Fruit fly (Drosophila melanogaster) whole organism, embryonic: ENCODE measurements around the gene Veneno.

Source experiments
- CG10543 ChIP-seq: fragments of 200-800 bp; sonication (Bioruptor generic); optimal IDR thresholded peaks from 3 replicates; lab custom pipeline; 2017; ENCODE audit warnings: missing biosample characterization, mild to moderate bottlenecking, missing genetic modification characterization, moderate library complexity
- CG12071 ChIP-seq: fragments of 200-800 bp; sonication (Bioruptor generic); optimal IDR thresholded peaks from 3 replicates; lab custom pipeline; 2018; ENCODE audit warnings: missing biosample characterization, mild to moderate bottlenecking, missing genetic modification characterization
- CG12391 ChIP-seq: fragments of 200-800 bp; sonication (Bioruptor generic); optimal IDR thresholded peaks from 3 replicates; lab custom pipeline; 2018; ENCODE audit warnings: missing biosample characterization, mild to moderate bottlenecking, missing genetic modification characterization, moderate library complexity
- CG14965 ChIP-seq: fragments of 200-800 bp; sonication (Bioruptor generic); optimal IDR thresholded peaks from 2 replicates; lab custom pipeline; 2016; ENCODE audit warnings: missing biosample characterization, missing genetic modification characterization, borderline replicate concordance
- CG1529 ChIP-seq: fragments of 200-800 bp; sonication (Bioruptor generic); optimal IDR thresholded peaks from 3 replicates; lab custom pipeline; 2018; ENCODE audit warnings: missing biosample characterization, missing genetic modification characterization
- CG17359 ChIP-seq: fragments of 200-800 bp; sonication (Bioruptor generic); optimal IDR thresholded peaks from 3 replicates; lab custom pipeline; 2018; ENCODE audit warnings: missing biosample characterization, mild to moderate bottlenecking, missing genetic modification characterization, moderate library complexity
- CG2199 ChIP-seq: fragments of 200-800 bp; sonication (Bioruptor generic); IDR thresholded peaks from 3 replicates; pipeline ENCODE4 v1.3.6; 2022; ENCODE audit warnings: missing biosample characterization, missing genetic modification characterization
- CG31388 ChIP-seq: fragments of 200-800 bp; sonication (Bioruptor generic); optimal IDR thresholded peaks from 2 replicates; lab custom pipeline; 2016; ENCODE audit warnings: missing biosample characterization, missing genetic modification characterization
- CG3847 ChIP-seq: fragments of 200-800 bp; sonication (Bioruptor generic); IDR thresholded peaks from 2 replicates; pipeline ENCODE4 v1.3.6; 2022; ENCODE audit warnings: missing biosample characterization, missing genetic modification characterization
- CG4360 ChIP-seq: fragments of 200-800 bp; sonication (Bioruptor generic); IDR thresholded peaks from 2 replicates; pipeline ENCODE4 v1.3.6; 2022; ENCODE audit warnings: missing biosample characterization, missing genetic modification characterization
- CG4424 ChIP-seq: fragments of 200-800 bp; sonication (Bioruptor generic); optimal IDR thresholded peaks from 3 replicates; lab custom pipeline; 2016; ENCODE audit warnings: missing biosample characterization, missing genetic modification characterization
- CG4820 ChIP-seq: fragments of 200-800 bp; sonication (Bioruptor generic); optimal IDR thresholded peaks from 3 replicates; lab custom pipeline; 2016; ENCODE audit warnings: missing biosample characterization, missing genetic modification characterization
- CG5180 ChIP-seq: fragments of 200-800 bp; sonication (Bioruptor generic); optimal IDR thresholded peaks from 3 replicates; lab custom pipeline; 2017; ENCODE audit warnings: missing biosample characterization, missing genetic modification characterization, mild to moderate bottlenecking, moderate library complexity, missing genetic modification reagents
- CG5953 ChIP-seq: fragments of 200-800 bp; sonication (Bioruptor generic); IDR thresholded peaks from 2 replicates; pipeline ENCODE4 v1.3.6; 2022; ENCODE audit warnings: missing biosample characterization, missing genetic modification characterization
- CG7372 ChIP-seq: fragments of 200-800 bp; sonication (Bioruptor generic); IDR thresholded peaks from 2 replicates; pipeline ENCODE4 v1.3.6; 2022; ENCODE audit warnings: missing biosample characterization, missing genetic modification characterization
- CG8359 ChIP-seq: fragments of 200-800 bp; sonication (Bioruptor generic); optimal IDR thresholded peaks from 2 replicates; lab custom pipeline; 2017; ENCODE audit warnings: missing biosample characterization, mild to moderate bottlenecking, missing genetic modification characterization, borderline replicate concordance
- CG9609 ChIP-seq: fragments of 200-800 bp; sonication (Bioruptor generic); optimal IDR thresholded peaks from 3 replicates; lab custom pipeline; 2016; ENCODE audit warnings: missing biosample characterization, missing genetic modification characterization
- CG9727 ChIP-seq: fragments of 200-800 bp; sonication (Bioruptor generic); optimal IDR thresholded peaks from 3 replicates; lab custom pipeline; 2017; ENCODE audit warnings: missing biosample characterization, mild to moderate bottlenecking, missing genetic modification characterization
- CG9817 ChIP-seq: fragments of 200-800 bp; sonication (Bioruptor generic); optimal IDR thresholded peaks from 2 replicates; lab custom pipeline; 2018; ENCODE audit warnings: missing biosample characterization, mild to moderate bottlenecking, missing genetic modification characterization, moderate library complexity
- CG9932 ChIP-seq: fragments of 200-800 bp; sonication (Bioruptor generic); IDR thresholded peaks from 2 replicates; pipeline ENCODE4 v1.3.6; 2022; ENCODE audit warnings: missing biosample characterization, missing genetic modification characterization
- Deaf1 ChIP-seq: fragments of 200-800 bp; optimal IDR thresholded peaks from 3 replicates; lab custom pipeline; 2019; ENCODE audit warnings: missing biosample characterization, mild to moderate bottlenecking, missing genetic modification characterization, moderate library complexity
- GATAe ChIP-seq: fragments of 200-800 bp; sonication (Bioruptor generic); conservative IDR thresholded peaks from 2 replicates; pipeline ENCODE4 v1.3.6; 2022; ENCODE audit warnings: missing biosample characterization, missing genetic modification characterization
- Gug ChIP-seq: fragments of 200-800 bp; sonication (Bioruptor generic); IDR thresholded peaks from 4 replicates; pipeline ENCODE4 v1.3.6; 2022; ENCODE audit warnings: missing biosample characterization, missing genetic modification characterization
- HLHmδ ChIP-seq: fragments of 200-800 bp; sonication (Bioruptor generic); optimal IDR thresholded peaks from 2 replicates; lab custom pipeline; 2018; ENCODE audit warnings: missing biosample characterization, mild to moderate bottlenecking, missing genetic modification characterization, moderate library complexity
- Hr3 ChIP-seq: fragments of 200-800 bp; sonication (Bioruptor generic); optimal IDR thresholded peaks from 3 replicates; lab custom pipeline; 2016; ENCODE audit warnings: missing biosample characterization, missing genetic modification characterization
- Lim3 ChIP-seq: fragments of 200-800 bp; sonication (Bioruptor generic); IDR thresholded peaks from 2 replicates; pipeline ENCODE4 v1.3.6; 2022; ENCODE audit warnings: missing biosample characterization, missing genetic modification characterization
- NFAT ChIP-seq: fragments of 200-800 bp; sonication (Bioruptor generic); IDR thresholded peaks from 2 replicates; pipeline ENCODE4 v1.3.6; 2022; ENCODE audit warnings: missing biosample characterization, missing genetic modification characterization
- Nf-YB ChIP-seq: fragments of 200-800 bp; sonication (Bioruptor generic); optimal IDR thresholded peaks from 3 replicates; lab custom pipeline; 2019; ENCODE audit warnings: missing biosample characterization, mild to moderate bottlenecking, missing genetic modification characterization, moderate library complexity
- Nf-YC ChIP-seq: fragments of 200-800 bp; optimal IDR thresholded peaks from 3 replicates; lab custom pipeline; 2019; ENCODE audit warnings: missing biosample characterization, mild to moderate bottlenecking, missing genetic modification characterization, moderate library complexity
- Rx ChIP-seq: fragments of 200-800 bp; sonication (Bioruptor generic); IDR thresholded peaks from 2 replicates; pipeline ENCODE4 v1.3.6; 2022; ENCODE audit warnings: missing biosample characterization, missing genetic modification characterization
- Sry-β ChIP-seq: fragments of 200-800 bp; sonication (Bioruptor generic); optimal IDR thresholded peaks from 2 replicates; lab custom pipeline; 2018; ENCODE audit warnings: missing biosample characterization, mild to moderate bottlenecking, missing genetic modification characterization, moderate library complexity
- ase ChIP-seq: fragments of 200-800 bp; sonication (Bioruptor generic); IDR thresholded peaks from 3 replicates; pipeline ENCODE4 v1.3.6; 2022; ENCODE audit warnings: missing biosample characterization, missing genetic modification characterization
- ato ChIP-seq: fragments of 200-800 bp; sonication (Bioruptor generic); IDR thresholded peaks from 2 replicates; pipeline ENCODE4 v1.3.6; 2022; ENCODE audit warnings: missing biosample characterization, missing genetic modification characterization; ENCODE audit not compliant: partially characterized antibody
- bab2 ChIP-seq: fragments of 200-800 bp; sonication (Bioruptor generic); optimal IDR thresholded peaks from 2 replicates; lab custom pipeline; 2016; ENCODE audit warnings: missing biosample characterization, missing genetic modification characterization
- bcd ChIP-seq: fragments of 200-800 bp; sonication (Bioruptor generic); optimal IDR thresholded peaks from 2 replicates; lab custom pipeline; 2017; ENCODE audit warnings: missing biosample characterization, mild to moderate bottlenecking, missing genetic modification characterization
- da ChIP-seq: fragments of 200-800 bp; sonication (Bioruptor generic); optimal IDR thresholded peaks from 2 replicates; lab custom pipeline; 2016; ENCODE audit warnings: missing biosample characterization, missing genetic modification characterization
- dan ChIP-seq: fragments of 200-800 bp; sonication (Bioruptor generic); IDR thresholded peaks from 2 replicates; pipeline ENCODE4 v1.3.6; 2022; ENCODE audit warnings: missing biosample characterization, missing genetic modification characterization
- dysf ChIP-seq: fragments of 200-800 bp; sonication (Bioruptor generic); IDR thresholded peaks from 3 replicates; pipeline ENCODE4 v1.3.6; 2022; ENCODE audit warnings: missing biosample characterization, missing genetic modification characterization
- ems ChIP-seq: fragments of 200-800 bp; sonication (Bioruptor generic); optimal IDR thresholded peaks from 3 replicates; lab custom pipeline; 2016; ENCODE audit warnings: missing biosample characterization, missing genetic modification characterization
- fd3F ChIP-seq: fragments of 200-800 bp; sonication (Bioruptor generic); optimal IDR thresholded peaks from 2 replicates; lab custom pipeline; 2018; ENCODE audit warnings: missing biosample characterization, mild to moderate bottlenecking, missing genetic modification characterization, moderate library complexity
- gce ChIP-seq: fragments of 200-800 bp; sonication (Bioruptor generic); IDR thresholded peaks from 3 replicates; pipeline ENCODE4 v1.3.6; 2022; ENCODE audit warnings: missing biosample characterization, missing genetic modification characterization
- h ChIP-seq: fragments of >200 bp; optimal IDR thresholded peaks from 2 replicates; lab custom pipeline; 2017
- nerfin-2 ChIP-seq: fragments of 200-800 bp; sonication (Bioruptor generic); IDR thresholded peaks from 2 replicates; pipeline ENCODE4 v1.3.6; 2022; ENCODE audit warnings: missing biosample characterization, missing genetic modification characterization; ENCODE audit not compliant: partially characterized antibody
- pfk ChIP-seq: fragments of 200-800 bp; sonication (Bioruptor generic); optimal IDR thresholded peaks from 2 replicates; lab custom pipeline; 2018; ENCODE audit warnings: missing biosample characterization, mild to moderate bottlenecking, missing genetic modification characterization, moderate library complexity
- prd ChIP-seq, 3 experiments: fragments of >200 bp in 2 of 3; fragments of 200-800 bp in 1 of 3; sonication (Bioruptor generic) in 1 of 3; optimal IDR thresholded peaks in 2 of 3; IDR thresholded peaks in 1 of 3; 2 replicates in 2 of 3; 3 replicates in 1 of 3; pipeline versions ENCODE4 v1.3.6 to Lab custom; 2017 to 2022; ENCODE audit warnings: missing biosample characterization in 1 of 3, missing genetic modification characterization in 1 of 3
- pros ChIP-seq: fragments of 200-800 bp; sonication (Bioruptor generic); optimal IDR thresholded peaks from 3 replicates; lab custom pipeline; 2019; ENCODE audit warnings: missing biosample characterization, mild to moderate bottlenecking, missing genetic modification characterization, moderate library complexity
- sisA ChIP-seq: fragments of 200-800 bp; sonication (Bioruptor generic); IDR thresholded peaks from 2 replicates; pipeline ENCODE4 v1.3.6; 2022; ENCODE audit warnings: missing biosample characterization, missing genetic modification characterization
- sob ChIP-seq: fragments of 200-800 bp; sonication (Bioruptor generic); IDR thresholded peaks from 2 replicates; pipeline ENCODE4 v1.3.6; 2022; ENCODE audit warnings: missing biosample characterization, missing genetic modification characterization
- stwl ChIP-seq: fragments of 200-800 bp; sonication (Bioruptor generic); optimal IDR thresholded peaks from 3 replicates; lab custom pipeline; 2018; ENCODE audit warnings: missing biosample characterization, mild to moderate bottlenecking, missing genetic modification characterization, moderate library complexity
- yki ChIP-seq: fragments of >200 bp; optimal IDR thresholded peaks from 3 replicates; lab custom pipeline; 2018
- zen2 ChIP-seq: fragments of 200-800 bp; sonication (Bioruptor generic); IDR thresholded peaks from 3 replicates; pipeline ENCODE4 v1.3.6; 2022; ENCODE audit warnings: missing biosample characterization, missing genetic modification characterization; ENCODE audit not compliant: partially characterized antibody

Gene Veneno

DNA sequence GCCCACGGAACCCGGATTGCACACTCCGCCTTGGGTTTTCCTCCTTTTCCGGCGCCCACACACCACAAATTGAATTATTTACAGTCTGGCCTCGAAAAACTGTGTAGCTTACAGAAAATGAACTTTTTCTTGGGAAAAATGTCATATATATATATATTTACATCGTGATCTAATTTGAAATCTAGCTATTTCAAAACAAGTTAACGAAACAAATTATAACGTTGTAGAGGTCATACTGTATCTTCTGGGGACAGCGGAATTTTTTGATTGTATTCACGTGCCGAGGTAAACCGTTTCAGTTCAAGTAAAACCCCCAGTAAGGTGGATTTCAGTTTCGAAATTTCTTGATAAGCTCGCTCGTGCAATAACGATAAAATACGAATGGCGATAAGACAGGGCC lies 7.9 kb downstream of the Veneno start (continued):
- peak; percentile 76 for TF ChIP-seq dysf (GFP tag; lab: Robert Waterston, UW)
- TF ChIP-seq sob = peak; percentile 62
- TF ChIP-seq stwl = no peak
- TF ChIP-seq CG5953 (GFP tag; lab: Robert Waterston, UW) = peak; percentile 66
- TF ChIP-seq CG9817 = peak; percentile 66
- TF ChIP-seq Sry-β (GFP tag; lab: Kevin White, UChicago) = no peak
- TF ChIP-seq dan (GFP tag; lab: Robert Waterston, UW) = no peak
- TF ChIP-seq GATAe (GFP tag; lab: Robert Waterston, UW) = no peak
- peak; percentile 35 for TF ChIP-seq CG4820
- no peak for TF ChIP-seq CG9609
- TF ChIP-seq Hr3 (GFP tag; lab: Kevin White, UChicago) = no peak
- 0 out of 2 replicates have a peak, but pooled peaks have one; percentile 10 for TF ChIP-seq CG4360 (GFP tag; lab: Robert Waterston, UW)
- no peak for TF ChIP-seq prd (optimal IDR thresholded peaks at IDR 0.05; lab: Kevin White, UChicago)
- TF ChIP-seq prd (GFP tag; IDR thresholded peaks at IDR 0.05; lab: Robert Waterston, UW) = peak; percentile 76
- TF ChIP-seq CG12071 (GFP tag; lab: Kevin White, UChicago) = peak; percentile 38
- no peak for TF ChIP-seq CG31388 (GFP tag; lab: Kevin White, UChicago)
- peak; percentile 16 for TF ChIP-seq bab2 (GFP tag; lab: Kevin White, UChicago)
- TF ChIP-seq Rx (GFP tag; lab: Robert Waterston, UW) = peak; percentile 61
- TF ChIP-seq CG14965 = no peak
- no peak for TF ChIP-seq pros (GFP tag; lab: Kevin White, UChicago)
- TF ChIP-seq sisA (GFP tag; lab: Robert Waterston, UW) = peak; percentile 68
- TF ChIP-seq ato (GFP tag; lab: Robert Waterston, UW) = no peak
- peak; percentile 21 for TF ChIP-seq CG4424 (GFP tag; lab: Kevin White, UChicago)
- no peak for TF ChIP-seq h (lab: Kevin White, UChicago)
- no peak for TF ChIP-seq zen2 (GFP tag; lab: Robert Waterston, UW)
- TF ChIP-seq ase (GFP tag; lab: Robert Waterston, UW) = peak; percentile 63; the same call in 2 of the 3 replicates
- no peak for TF ChIP-seq yki (lab: Kevin White, UChicago)
- no peak for TF ChIP-seq CG1529
- TF ChIP-seq da = no peak
- no peak for TF ChIP-seq Nf-YC (tag; lab: Kevin White, UChicago)
- TF ChIP-seq pfk (GFP tag; lab: Kevin White, UChicago) = no peak
- TF ChIP-seq CG9727 = peak; percentile 27
- TF ChIP-seq NFAT (GFP tag; lab: Robert Waterston, UW) = peak; percentile 53
- no peak for TF ChIP-seq nerfin-2 (GFP tag; lab: Robert Waterston, UW)
- no peak for TF ChIP-seq bcd
- peak; percentile 38 for TF ChIP-seq ems (GFP tag; lab: Kevin White, UChicago)
- TF ChIP-seq Nf-YB (GFP tag; lab: Kevin White, UChicago) = no peak
- TF ChIP-seq CG10543 (GFP tag; lab: Kevin White, UChicago) = peak; percentile 1
- peak; percentile 71 for TF ChIP-seq CG9932 (GFP tag; lab: Robert Waterston, UW)
- TF ChIP-seq CG7372 = peak; percentile 9; the same call in 1 of the 2 replicates
- TF ChIP-seq CG8359 (GFP tag; lab: Kevin White, UChicago) = no peak
- no peak for TF ChIP-seq CG5180 (GFP tag; lab: Kevin White, UChicago)
- no peak for TF ChIP-seq HLHmδ (GFP tag; lab: Kevin White, UChicago)
- TF ChIP-seq CG12391 (tag; lab: Kevin White, UChicago) = peak; percentile 39
- TF ChIP-seq Gug (GFP tag; lab: Robert Waterston, UW) = peak; percentile 39; the same call in 1 of the 4 replicates
- peak; percentile 52; the same call in 1 of the 2 replicates for TF ChIP-seq CG3847 (GFP tag; lab: Robert Waterston, UW)
- no peak for TF ChIP-seq Lim3 (GFP tag; lab: Robert Waterston, UW)
- peak; percentile 69; the same call in 2 of the 3 replicates for TF ChIP-seq gce (GFP tag; lab: Robert Waterston, UW)
- peak; percentile 76 for TF ChIP-seq CG17359 (tag; lab: Kevin White, UChicago)
- TF ChIP-seq fd3F (GFP tag; lab: Kevin White, UChicago) = peak; percentile 28
- TF ChIP-seq CG2199 (GFP tag; lab: Robert Waterston, UW) = no peak
- no peak for TF ChIP-seq Deaf1 (tag; lab: Kevin White, UChicago)
